Worm (Caenorhabditis elegans) whole organism, young adult: Measurements from ENCODE around the gene fbxc-23.

ENCODE experiments used
- D2030.7 ChIP-seq: fragments of 200-800 bp; sonication (Bioruptor generic); IDR thresholded peaks from 2 replicates; pipeline ENCODE4 v1.3.6; 2022; ENCODE audit warnings: missing genetic modification reagents, missing genetic modification characterization, missing compliant biosample characterization
- F10E7.11 ChIP-seq: sonication (generic microtip); optimal IDR thresholded peaks from 2 replicates; lab custom pipeline; 2017; ENCODE audit warnings: mild to moderate bottlenecking, missing genetic modification characterization, moderate library complexity, missing compliant biosample characterization
- F57A8.1 ChIP-seq: fragments of 200-800 bp; sonication (Bioruptor generic); optimal IDR thresholded peaks from 2 replicates; lab custom pipeline; 2018; ENCODE audit warnings: mild to moderate bottlenecking, missing genetic modification characterization, moderate library complexity, missing compliant biosample characterization
- K11D2.4 ChIP-seq: fragments of 200-800 bp; sonication (Bioruptor generic); IDR thresholded peaks from 2 replicates; pipeline ENCODE4 v1.3.6; 2022; ENCODE audit warnings: missing genetic modification reagents, missing genetic modification characterization, missing compliant biosample characterization
- Y53G8AR.9 ChIP-seq: fragments of 200-800 bp; sonication (Bioruptor generic); conservative IDR thresholded peaks from 2 replicates; pipeline ENCODE4 v1.3.6; 2022; ENCODE audit warnings: missing genetic modification reagents, missing genetic modification characterization, missing compliant biosample characterization
- Y56A3A.18 ChIP-seq: fragments of 200-800 bp; sonication (Bioruptor generic); IDR thresholded peaks from 2 replicates; pipeline ENCODE4 v1.3.6; 2022; ENCODE audit warnings: missing genetic modification reagents, missing genetic modification characterization, missing compliant biosample characterization
- aptf-2 ChIP-seq: fragments of 200-800 bp; sonication (Bioruptor generic); conservative IDR thresholded peaks from 2 replicates; pipeline ENCODE4 v1.3.6; 2022; ENCODE audit warnings: missing genetic modification reagents, missing genetic modification characterization, missing compliant biosample characterization
- atf-7 ChIP-seq: sonication (generic microtip); optimal IDR thresholded peaks from 2 replicates; lab custom pipeline; 2017; ENCODE audit warnings: mild to moderate bottlenecking, missing genetic modification characterization, missing compliant biosample characterization
- bed-2 ChIP-seq: fragments of 200-800 bp; sonication (Bioruptor generic); IDR thresholded peaks from 2 replicates; pipeline ENCODE4 v1.3.6; 2022; ENCODE audit warnings: missing genetic modification reagents, missing genetic modification characterization, missing compliant biosample characterization
- ccch-3 ChIP-seq: fragments of 200-800 bp; sonication (Bioruptor generic); optimal IDR thresholded peaks from 2 replicates; lab custom pipeline; 2018; ENCODE audit warnings: mild to moderate bottlenecking, missing genetic modification characterization, missing compliant biosample characterization
- ceh-58 ChIP-seq: fragments of 200-800 bp; sonication (Bioruptor generic); IDR thresholded peaks from 2 replicates; pipeline ENCODE4 v1.3.6; 2022; ENCODE audit warnings: missing genetic modification characterization, missing compliant biosample characterization
- dpl-1 ChIP-seq: fragments of 150-350 bp; optimal IDR thresholded peaks from 2 replicates; lab custom pipeline; 2014; ENCODE audit warnings: missing biosample characterization, missing genetic modification reagents, missing genetic modification characterization
- egl-18 ChIP-seq: fragments of 200-800 bp; sonication (Bioruptor generic); IDR thresholded peaks from 2 replicates; pipeline ENCODE4 v1.3.6; 2022; ENCODE audit warnings: missing genetic modification reagents, missing genetic modification characterization, missing compliant biosample characterization
- egrh-3 ChIP-seq: fragments of 200-800 bp; sonication (Bioruptor generic); IDR thresholded peaks from 2 replicates; pipeline ENCODE4 v1.3.6; 2022; ENCODE audit warnings: missing genetic modification reagents, missing genetic modification characterization, missing compliant biosample characterization
- ekl-4 ChIP-seq: fragments of 200-800 bp; sonication (Bioruptor generic); IDR thresholded peaks from 2 replicates; pipeline ENCODE4 v1.3.6; 2022; ENCODE audit warnings: missing genetic modification reagents, missing genetic modification characterization, missing compliant biosample characterization
- gei-17 ChIP-seq: fragments of 200-800 bp; sonication (Bioruptor generic); optimal IDR thresholded peaks from 2 replicates; lab custom pipeline; 2018; ENCODE audit warnings: mild to moderate bottlenecking, missing genetic modification characterization, missing compliant biosample characterization
- hmg-1.2 ChIP-seq: fragments of 200-800 bp; sonication (Bioruptor generic); IDR thresholded peaks from 2 replicates; pipeline ENCODE4 v1.3.6; 2022; ENCODE audit warnings: missing genetic modification reagents, missing genetic modification characterization, missing compliant biosample characterization
- hrde-1 ChIP-seq: sonication (generic microtip); optimal IDR thresholded peaks from 2 replicates; lab custom pipeline; 2016; ENCODE audit warnings: missing genetic modification characterization, mild to moderate bottlenecking, missing compliant biosample characterization, moderate library complexity, missing genotype, missing genetic modification reagents, borderline replicate concordance
- let-607 ChIP-seq, 2 experiments: fragments of 200-800 bp in 1 of 2; sonication (Bioruptor generic) in 1 of 2; sonication (generic microtip) in 1 of 2; optimal IDR thresholded peaks; 2 replicates each; lab custom pipeline; 2016 to 2018; ENCODE audit warnings: mild to moderate bottlenecking in 2 of 2, missing compliant biosample characterization in 2 of 2, missing genetic modification characterization in 2 of 2, moderate library complexity in 2 of 2, missing genotype in 1 of 2
- lin-26 ChIP-seq: fragments of 200-800 bp; sonication (Bioruptor generic); IDR thresholded peaks from 2 replicates; pipeline ENCODE4 v1.3.6; 2022; ENCODE audit warnings: missing genetic modification reagents, missing genetic modification characterization, missing compliant biosample characterization
- mcd-1 ChIP-seq: fragments of 200-800 bp; sonication (Bioruptor generic); IDR thresholded peaks from 2 replicates; pipeline ENCODE4 v1.3.6; 2022; ENCODE audit warnings: missing genetic modification reagents, missing genetic modification characterization, missing compliant biosample characterization
- mel-28 ChIP-seq: sonication (generic microtip); optimal IDR thresholded peaks from 2 replicates; lab custom pipeline; 2016; ENCODE audit warnings: borderline replicate concordance, mild to moderate bottlenecking, missing genetic modification characterization, missing compliant biosample characterization
- nfya-2 ChIP-seq: fragments of 200-800 bp; sonication (Bioruptor generic); IDR thresholded peaks from 2 replicates; pipeline ENCODE4 v1.3.6; 2022; ENCODE audit warnings: missing genetic modification reagents, missing genetic modification characterization, missing compliant biosample characterization
- nfyb-1 ChIP-seq: fragments of 200-800 bp; sonication (Bioruptor generic); IDR thresholded peaks from 2 replicates; pipeline ENCODE4 v1.3.6; 2022; ENCODE audit warnings: missing genetic modification reagents, missing genetic modification characterization, missing compliant biosample characterization
- nhr-27 ChIP-seq: fragments of 200-800 bp; sonication (Bioruptor generic); optimal IDR thresholded peaks from 2 replicates; lab custom pipeline; 2018; ENCODE audit warnings: mild to moderate bottlenecking, missing genetic modification characterization, moderate library complexity, missing compliant biosample characterization
- pbrm-1 ChIP-seq: fragments of 200-800 bp; sonication (Bioruptor generic); IDR thresholded peaks from 2 replicates; pipeline ENCODE4 v1.3.6; 2022; ENCODE audit warnings: missing genetic modification reagents, missing genetic modification characterization, missing compliant biosample characterization
- rcor-1 ChIP-seq: fragments of 200-800 bp; sonication (Bioruptor generic); IDR thresholded peaks from 2 replicates; pipeline ENCODE4 v1.3.6; 2022; ENCODE audit warnings: missing genetic modification reagents, missing genetic modification characterization, missing compliant biosample characterization
- rpc-1 ChIP-seq, 2 experiments: fragments of 150-350 bp in 1 of 2; sonication (generic microtip) in 1 of 2; optimal IDR thresholded peaks; 2 replicates each; lab custom pipeline; 2014 to 2018; ENCODE audit warnings: missing biosample characterization in 1 of 2, missing genetic modification characterization in 1 of 2, missing genetic modification reagents in 1 of 2, missing genotype in 1 of 2
- snpc-1.3 ChIP-seq: sonication (generic microtip); optimal IDR thresholded peaks from 2 replicates; lab custom pipeline; 2017; ENCODE audit warnings: missing genetic modification characterization, mild to moderate bottlenecking, missing compliant biosample characterization, antibody characterized with exemption, moderate library complexity, missing genotype, missing genetic modification reagents; ENCODE audit not compliant: insufficient read depth
- unc-62 ChIP-seq: fragments of 150-350 bp; optimal IDR thresholded peaks from 2 replicates; lab custom pipeline; 2014; ENCODE audit warnings: missing biosample characterization, missing genetic modification reagents, missing genetic modification characterization
- zfh-2 ChIP-seq: fragments of 200-800 bp; sonication (Bioruptor generic); conservative IDR thresholded peaks from 2 replicates; pipeline ENCODE4 v1.3.6; 2022; ENCODE audit warnings: missing genetic modification reagents, missing genetic modification characterization, missing compliant biosample characterization
- ztf-22 ChIP-seq: fragments of 200-800 bp; sonication (Bioruptor generic); optimal IDR thresholded peaks from 2 replicates; lab custom pipeline; 2018; ENCODE audit warnings: mild to moderate bottlenecking, missing genetic modification characterization, moderate library complexity, missing compliant biosample characterization
- ztf-6 ChIP-seq: fragments of 200-800 bp; sonication (Bioruptor generic); IDR thresholded peaks from 2 replicates; pipeline ENCODE4 v1.3.6; 2022; ENCODE audit warnings: missing genetic modification reagents, missing genetic modification characterization, missing compliant biosample characterization

Gene fbxc-23

ce11 chrII:13637941-13638489 lies 41.7 kb upstream of the fbxc-23 start, which contains the start of gene phdh-1:
Gene phdh-1 (minus strand): TSS chrII:13638480.
- TF ChIP-seq mcd-1, result 0 out of 2 replicates have a peak, but pooled peaks have one; percentile 5
- TF ChIP-seq snpc-1.3 (tag; lab: Kevin White, UChicago), result no peak
- peak; percentile 23 for TF ChIP-seq F57A8.1
- no peak for TF ChIP-seq nhr-27 (tag; lab: Kevin White, UChicago)
- TF ChIP-seq zfh-2, result peak; percentile 40; the same call in 1 of the 2 replicates
- TF ChIP-seq lin-26 (GFP tag; lab: Robert Waterston, UW), result 0 out of 2 replicates have a peak, but pooled peaks have one; percentile 15
- TF ChIP-seq, all 124 proteins: peak for 4

ce11 chrII:13637464-13637863 lies 41.1 kb upstream of the fbxc-23 start:
- TF ChIP-seq nfya-2 (GFP tag; lab: Robert Waterston, UW), result no peak
- peak; percentile 36; the same call in 1 of the 2 replicates for TF ChIP-seq egrh-3 (GFP tag; lab: Robert Waterston, UW)
- no peak for TF ChIP-seq rcor-1 (GFP tag; lab: Robert Waterston, UW)
- no peak for TF ChIP-seq bed-2
- no peak for TF ChIP-seq mel-28 (tag; lab: Kevin White, UChicago)
- TF ChIP-seq unc-62 (GFP tag; lab: Kevin White, UChicago), result no peak
- no peak for TF ChIP-seq atf-7 (tag; lab: Kevin White, UChicago)
- no peak for TF ChIP-seq Y53G8AR.9 (GFP tag; lab: Robert Waterston, UW)
- TF ChIP-seq ceh-58, result no peak
- TF ChIP-seq gei-17, result no peak
- no peak for TF ChIP-seq ccch-3
- no peak for TF ChIP-seq dpl-1 (GFP tag; lab: Kevin White, UChicago)
- TF ChIP-seq zfh-2, result peak; percentile 50; the same call in 1 of the 2 replicates
- no peak for TF ChIP-seq hmg-1.2
- TF ChIP-seq F10E7.11 (tag; lab: Kevin White, UChicago), result no peak
- no peak for TF ChIP-seq aptf-2 (GFP tag; lab: Robert Waterston, UW)
- TF ChIP-seq F57A8.1, result no peak
- no peak for TF ChIP-seq let-607 (tag; optimal IDR thresholded peaks at IDR 0.05; lab: Kevin White, UChicago)

ce11 chrII:13636596-13636995 lies 40.2 kb upstream of the fbxc-23 start:
- TF ChIP-seq Y53G8AR.9 (GFP tag; lab: Robert Waterston, UW) (peak; percentile 67), nfyb-1 (GFP tag; lab: Robert Waterston, UW) (no peak), K11D2.4 (GFP tag; lab: Robert Waterston, UW) (0 out of 2 replicates have a peak, but pooled peaks have one; percentile 11), Y56A3A.18 (GFP tag; lab: Robert Waterston, UW) (0 out of 2 replicates have a peak, but pooled peaks have one; percentile 38), egl-18 (no peak)

ce11 chrII:13632238-13632637 lies 35.9 kb upstream of the fbxc-23 start, which contains the start of gene tag-10:
Gene tag-10 (plus strand): TSS chrII:13632584.
- TF ChIP-seq ztf-6 (GFP tag; lab: Robert Waterston, UW) (no peak), rpc-1 (optimal IDR thresholded peaks at IDR 0.05; lab: Kevin White, UChicago) (no peak), rpc-1 (tag; optimal IDR thresholded peaks at IDR 0.05; lab: Kevin White, UChicago) (no peak), ekl-4 (no peak), D2030.7 (GFP tag; lab: Robert Waterston, UW) (no peak), hrde-1 (tag; lab: Kevin White, UChicago) (no peak), hmg-1.2 (no peak), ztf-22 (GFP tag; lab: Kevin White, UChicago) (no peak), pbrm-1 (no peak)
